Worm (Caenorhabditis elegans): Measurements from ENCODE around the gene T04C12.11.

Gene T04C12.11

DNA sequence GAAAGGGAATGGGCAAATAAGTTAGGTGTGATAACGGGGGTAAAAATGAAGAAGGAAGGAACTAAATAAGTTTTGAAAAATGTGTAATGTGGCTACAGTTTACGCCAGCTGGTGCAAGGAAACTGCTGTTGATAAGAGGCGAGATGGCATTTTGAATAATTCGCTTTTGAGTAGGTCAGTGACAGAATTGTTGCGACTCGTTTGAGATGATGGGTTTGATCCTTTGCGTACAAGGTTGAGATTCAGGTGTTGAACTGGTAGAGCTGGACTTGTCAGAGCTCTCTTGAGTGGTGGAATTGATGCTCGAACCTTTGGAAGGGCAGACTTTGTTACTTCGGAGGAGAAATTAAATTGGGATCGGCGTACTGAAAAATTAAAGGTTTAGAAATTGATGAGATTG, 48.3 kb downstream of the T04C12.11 start:
- no peak for TF ChIP-seq unc-62 (GFP tag; optimal IDR thresholded peaks at IDR 0.05)

- no peak for TF ChIP-seq unc-62 (GFP tag; optimal IDR thresholded peaks at IDR 0.05)
Measured at ce11 chrV:11010768-11011167, 49.3 kb downstream of the T04C12.11 start.
